Worm (Caenorhabditis elegans) whole organism, L2 larva: ENCODE measurements around the gene F35D2.6.

Experiments used
- C34F6.9 ChIP-seq: fragments of 150-350 bp; optimal IDR thresholded peaks from 2 replicates; lab custom pipeline; 2014; ENCODE audit warnings: missing biosample characterization, missing genetic modification characterization
- F13H6.1 ChIP-seq: sonication (generic microtip); optimal IDR thresholded peaks from 2 replicates; lab custom pipeline; 2016; ENCODE audit warnings: missing genetic modification characterization, missing compliant biosample characterization
- Y55F3AM.14 ChIP-seq: fragments of 200-800 bp; sonication (Bioruptor generic); optimal IDR thresholded peaks from 2 replicates; lab custom pipeline; 2018; ENCODE audit warnings: mild to moderate bottlenecking, missing genetic modification characterization, missing compliant biosample characterization
- alr-1 ChIP-seq: fragments of 150-350 bp; optimal IDR thresholded peaks from 2 replicates; lab custom pipeline; 2014; ENCODE audit warnings: missing biosample characterization, missing genetic modification characterization
- ama-1 ChIP-seq: fragments of 150-350 bp; optimal IDR thresholded peaks from 2 replicates; lab custom pipeline; 2018; ENCODE audit warnings: inconsistent platforms
- crh-2 ChIP-seq: sonication (generic microtip); optimal IDR thresholded peaks from 2 replicates; lab custom pipeline; 2017; ENCODE audit warnings: missing biosample characterization, missing genetic modification characterization
- dmd-4 ChIP-seq: sonication (generic microtip); optimal IDR thresholded peaks from 2 replicates; lab custom pipeline; 2017; ENCODE audit warnings: missing biosample characterization, missing genetic modification characterization
- elt-1 ChIP-seq: fragments of 150-350 bp; optimal IDR thresholded peaks from 2 replicates; lab custom pipeline; 2014; ENCODE audit warnings: missing biosample characterization, missing genetic modification characterization
- elt-3 ChIP-seq: sonication (generic microtip); optimal IDR thresholded peaks from 2 replicates; lab custom pipeline; 2017; ENCODE audit warnings: missing biosample characterization, missing genetic modification characterization
- fos-1 ChIP-seq: fragments of 150-350 bp; optimal IDR thresholded peaks from 2 replicates; lab custom pipeline; 2014; ENCODE audit warnings: missing biosample characterization, missing genetic modification characterization
- gmeb-1 ChIP-seq: fragments of 150-350 bp; optimal IDR thresholded peaks from 2 replicates; lab custom pipeline; 2014; ENCODE audit warnings: missing biosample characterization, missing genetic modification characterization
- lin-11 ChIP-seq: fragments of 150-350 bp; sonication (generic microtip); optimal IDR thresholded peaks from 2 replicates; lab custom pipeline; 2014; ENCODE audit warnings: missing biosample characterization, missing genetic modification characterization, inconsistent platforms, mixed read lengths
- lin-13 ChIP-seq: fragments of 150-350 bp; optimal IDR thresholded peaks from 2 replicates; lab custom pipeline; 2014; ENCODE audit warnings: missing biosample characterization, missing genetic modification reagents, missing genetic modification characterization
- lin-39 ChIP-seq: fragments of 150-350 bp; optimal IDR thresholded peaks from 2 replicates; lab custom pipeline; 2014; ENCODE audit warnings: missing biosample characterization, missing genetic modification reagents, missing genetic modification characterization
- lsy-2 ChIP-seq, 2 experiments: fragments of 150-350 bp in 1 of 2; sonication (generic microtip) in 1 of 2; optimal IDR thresholded peaks; 2 replicates each; lab custom pipeline; 2014 to 2017; ENCODE audit warnings: missing biosample characterization in 2 of 2, missing genetic modification characterization in 2 of 2
- mab-5 ChIP-seq: fragments of 150-350 bp; optimal IDR thresholded peaks from 2 replicates; lab custom pipeline; 2014; ENCODE audit warnings: missing biosample characterization, missing genetic modification characterization
- mbf-1 ChIP-seq: sonication (generic microtip); optimal IDR thresholded peaks from 2 replicates; lab custom pipeline; 2017; ENCODE audit warnings: missing biosample characterization, missing genetic modification characterization
- mdl-1 ChIP-seq, 2 experiments: fragments of 150-350 bp in 1 of 2; sonication (generic microtip) in 1 of 2; optimal IDR thresholded peaks; 2 replicates each; lab custom pipeline; 2017; ENCODE audit warnings: missing biosample characterization in 2 of 2, missing genetic modification characterization in 2 of 2
- nhr-11 ChIP-seq: fragments of 150-350 bp; optimal IDR thresholded peaks from 2 replicates; lab custom pipeline; 2014; ENCODE audit warnings: missing biosample characterization, missing genetic modification characterization
- nhr-12 ChIP-seq: fragments of 150-350 bp; optimal IDR thresholded peaks from 2 replicates; lab custom pipeline; 2014; ENCODE audit warnings: missing biosample characterization, missing genetic modification characterization
- nhr-129 ChIP-seq: fragments of 150-350 bp; optimal IDR thresholded peaks from 2 replicates; lab custom pipeline; 2014; ENCODE audit warnings: missing biosample characterization, missing genetic modification characterization
- nhr-21 ChIP-seq: fragments of 150-350 bp; optimal IDR thresholded peaks from 2 replicates; lab custom pipeline; 2014; ENCODE audit warnings: missing biosample characterization, missing genetic modification characterization
- nhr-237 ChIP-seq: fragments of 150-350 bp; optimal IDR thresholded peaks from 2 replicates; lab custom pipeline; 2014; ENCODE audit warnings: missing biosample characterization, missing genetic modification characterization
- nhr-25 ChIP-seq: fragments of 150-350 bp; sonication (generic microtip); optimal IDR thresholded peaks from 3 replicates; lab custom pipeline; 2014; ENCODE audit warnings: missing biosample characterization, missing genetic modification characterization
- nhr-6 ChIP-seq: fragments of 150-350 bp; optimal IDR thresholded peaks from 2 replicates; lab custom pipeline; 2014; ENCODE audit warnings: missing biosample characterization, missing genetic modification characterization
- nhr-77 ChIP-seq: fragments of 150-350 bp; optimal IDR thresholded peaks from 2 replicates; lab custom pipeline; 2014; ENCODE audit warnings: missing biosample characterization, missing genetic modification characterization
- peb-1 ChIP-seq: fragments of 150-350 bp; optimal IDR thresholded peaks from 2 replicates; lab custom pipeline; 2014; ENCODE audit warnings: missing biosample characterization, missing genetic modification characterization
- sem-4 ChIP-seq: fragments of 150-350 bp; optimal IDR thresholded peaks from 2 replicates; lab custom pipeline; 2014; ENCODE audit warnings: missing biosample characterization, missing genetic modification reagents, missing genetic modification characterization
- sma-9 ChIP-seq, 2 experiments: fragments of 150-350 bp in 1 of 2; sonication (generic microtip) in 1 of 2; optimal IDR thresholded peaks; 2 replicates each; lab custom pipeline; 2014 to 2016; ENCODE audit warnings: missing genetic modification characterization in 2 of 2, mild to moderate bottlenecking in 1 of 2, missing biosample characterization in 1 of 2, missing compliant biosample characterization in 1 of 2, missing genetic modification reagents in 1 of 2, moderate library complexity in 1 of 2
- snpc-4 ChIP-seq: fragments of 150-350 bp; optimal IDR thresholded peaks from 2 replicates; lab custom pipeline; 2014; ENCODE audit warnings: missing biosample characterization, missing genetic modification characterization
- unc-55 ChIP-seq: fragments of 150-350 bp; sonication (generic microtip); optimal IDR thresholded peaks from 3 replicates; lab custom pipeline; 2014; ENCODE audit warnings: missing biosample characterization, missing genetic modification reagents, missing genetic modification characterization
- unc-62 ChIP-seq: fragments of 150-350 bp; optimal IDR thresholded peaks from 2 replicates; lab custom pipeline; 2014; ENCODE audit warnings: missing biosample characterization, missing genetic modification reagents, missing genetic modification characterization
- zag-1 ChIP-seq: fragments of 150-350 bp; optimal IDR thresholded peaks from 2 replicates; lab custom pipeline; 2014; ENCODE audit warnings: missing biosample characterization, missing genetic modification characterization
- ztf-11 ChIP-seq: sonication (generic microtip); optimal IDR thresholded peaks from 2 replicates; lab custom pipeline; 2017; ENCODE audit warnings: missing biosample characterization, missing genetic modification characterization
- ztf-4 ChIP-seq: fragments of 150-350 bp; optimal IDR thresholded peaks from 2 replicates; lab custom pipeline; 2014; ENCODE audit warnings: missing biosample characterization, missing genetic modification characterization

F35D2.6 gene

ce11 chrII:7614334-7614733, 36.8 kb downstream of the F35D2.6 start:
- no peak for TF ChIP-seq elt-3 (tag; lab: Kevin White, UChicago)
- TF ChIP-seq alr-1 (tag; lab: Kevin White, UChicago), result no peak
- TF ChIP-seq lin-11, result no peak
- no peak for TF ChIP-seq nhr-21 (tag; lab: Kevin White, UChicago)
- no peak for TF ChIP-seq lin-13 (GFP tag; lab: Kevin White, UChicago)
- TF ChIP-seq nhr-237 (tag; lab: Kevin White, UChicago), result no peak
- no peak for TF ChIP-seq crh-2 (tag; lab: Kevin White, UChicago)
- no peak for TF ChIP-seq fos-1 (tag; lab: Kevin White, UChicago)
- no peak for TF ChIP-seq sma-9 (GFP tag; optimal IDR thresholded peaks at IDR 0.05; lab: Kevin White, UChicago)
- no peak for TF ChIP-seq sma-9 (tag; optimal IDR thresholded peaks at IDR 0.05; lab: Kevin White, UChicago)
- no peak for TF ChIP-seq lin-39 (tag; lab: Kevin White, UChicago)
- TF ChIP-seq, all 48 proteins: peak for 0

- TF ChIP-seq snpc-4 (tag; lab: Kevin White, UChicago) (no peak), nhr-12 (tag; lab: Kevin White, UChicago) (no peak), nhr-237 (tag; lab: Kevin White, UChicago) (no peak), C34F6.9 (tag; lab: Kevin White, UChicago) (peak; percentile 57), alr-1 (tag; lab: Kevin White, UChicago) (no peak), F13H6.1 (peak; percentile 24), lsy-2 (tag; optimal IDR thresholded peaks at IDR 0.05; lab: Kevin White, UChicago) (peak in 1 of 2 experiments; percentile 44), zag-1 (tag; lab: Kevin White, UChicago) (no peak), ztf-11 (tag; lab: Kevin White, UChicago) (no peak), mab-5 (tag; lab: Kevin White, UChicago) (no peak), nhr-129 (tag; lab: Kevin White, UChicago) (peak; percentile 28), ztf-4 (tag; lab: Kevin White, UChicago) (no peak), dmd-4 (no peak), crh-2 (tag; lab: Kevin White, UChicago) (no peak), ama-1 (lab: Kevin White, UChicago) (peak; percentile 75)
These were observed 37.9 kb downstream of the F35D2.6 start for ce11 chrII:7615318-7615891.

DNA sequence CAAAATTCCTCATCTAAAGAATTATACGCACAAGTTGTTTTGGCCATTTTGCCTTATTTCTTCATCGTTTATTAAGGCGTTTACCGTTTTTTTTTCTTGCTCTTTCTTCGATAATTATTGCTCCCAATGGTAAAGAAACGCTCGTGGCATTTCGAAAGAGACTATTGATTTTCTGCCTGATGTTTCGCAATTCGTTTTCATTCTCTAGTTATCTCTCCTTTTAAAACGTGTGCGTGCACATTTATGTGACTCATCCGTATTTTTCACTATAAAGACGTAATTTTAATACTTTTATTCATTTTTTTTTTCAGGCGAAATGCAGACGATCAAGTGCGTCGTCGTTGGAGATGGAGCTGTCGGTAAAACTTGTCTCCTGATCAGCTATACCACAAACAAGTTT, 38.6 kb downstream of the F35D2.6 start, which contains the start of gene cdc-42:
Gene cdc-42, plus strand, starts transcription at position 312 of the 400 bp plus-strand sequence.
- TF ChIP-seq mbf-1 (tag; lab: Kevin White, UChicago) (no peak), fos-1 (tag; lab: Kevin White, UChicago) (no peak), ztf-11 (tag; lab: Kevin White, UChicago) (no peak), nhr-11 (tag; lab: Kevin White, UChicago) (no peak), ztf-4 (tag; lab: Kevin White, UChicago) (no peak), zag-1 (tag; lab: Kevin White, UChicago) (no peak), nhr-25 (no peak), unc-62 (no peak)
- TF ChIP-seq, all 48 proteins: peak for 0

DNA sequence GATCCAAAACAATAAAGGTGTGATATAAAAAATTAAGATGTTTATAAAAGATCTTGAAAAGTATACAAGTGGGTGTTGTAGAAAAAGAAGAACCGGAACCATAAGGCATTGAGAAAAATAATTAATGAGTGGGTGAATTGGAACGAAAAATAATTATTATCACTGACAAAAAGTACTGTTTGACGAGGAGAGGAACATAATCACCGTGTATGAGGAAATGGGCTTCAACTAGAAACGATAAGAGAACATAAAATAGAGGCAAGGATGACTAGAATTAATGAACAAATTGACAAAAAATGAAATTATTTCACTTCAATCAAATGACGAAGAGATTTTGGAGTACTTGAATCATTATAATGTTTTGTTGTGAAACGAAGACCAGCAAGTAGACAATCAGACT, 40.7 kb downstream of the F35D2.6 start:
- TF ChIP-seq lin-11 (no peak), fos-1 (tag; lab: Kevin White, UChicago) (peak; percentile 79), nhr-77 (no peak)

ce11 chrII:7620413-7620812, 42.9 kb downstream of the F35D2.6 start, which contains the start of gene R07G3.8:
TSS of gene R07G3.8 (minus strand) at chrII:7620513.
- TF ChIP-seq Y55F3AM.14 (no peak), ztf-4 (tag; lab: Kevin White, UChicago) (no peak), nhr-11 (tag; lab: Kevin White, UChicago) (no peak), sem-4 (tag; lab: Kevin White, UChicago) (no peak), peb-1 (tag; lab: Kevin White, UChicago) (no peak), mdl-1 (tag; optimal IDR thresholded peaks at IDR 0.05; lab: Kevin White, UChicago) (no peak), unc-55 (no peak), gmeb-1 (no peak), nhr-77 (no peak), nhr-6 (tag; lab: Kevin White, UChicago) (no peak), unc-62 (no peak), elt-1 (tag; lab: Kevin White, UChicago) (no peak), lin-13 (GFP tag; lab: Kevin White, UChicago) (no peak), nhr-21 (tag; lab: Kevin White, UChicago) (no peak), sma-9 (GFP tag; optimal IDR thresholded peaks at IDR 0.05; lab: Kevin White, UChicago) (no peak), sma-9 (tag; optimal IDR thresholded peaks at IDR 0.05; lab: Kevin White, UChicago) (no peak), crh-2 (tag; lab: Kevin White, UChicago) (no peak)
